Worm (Caenorhabditis elegans): ENCODE data around the gene nhr-173.
A peak's percentile ranks its signal among the peaks of the same experiment; 100 is the strongest.

nhr-173 gene

DNA sequence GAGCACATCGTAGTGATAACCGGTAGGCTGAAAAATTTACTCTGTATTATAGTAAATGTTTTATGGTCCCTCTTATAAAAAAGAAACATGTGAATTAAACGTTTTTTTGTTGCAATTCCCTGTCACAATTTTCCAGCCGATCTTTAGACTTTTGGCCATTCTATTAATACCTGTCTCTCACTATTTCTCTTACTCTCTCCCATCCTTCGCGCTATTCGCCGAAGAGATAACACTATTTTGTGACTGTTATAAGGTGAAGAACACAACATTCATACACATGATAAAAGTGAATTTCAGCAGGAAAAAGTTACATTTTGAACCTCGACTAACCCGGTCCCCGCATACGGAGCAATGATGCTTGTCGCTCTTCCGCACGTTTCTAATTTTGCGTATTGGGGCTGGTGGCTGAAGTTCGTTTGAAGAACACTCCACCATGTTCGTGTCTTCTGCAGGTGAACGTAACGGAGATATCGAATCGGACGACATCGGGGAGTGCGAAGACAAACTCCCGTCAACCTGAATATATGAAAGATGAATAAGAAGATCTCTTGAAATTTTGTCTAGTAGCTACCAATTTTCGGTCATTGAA is 16.2 kb upstream of the nhr-173 start (continued):
- TF ChIP-seq egl-27 (tag; optimal IDR thresholded peaks at IDR 0.05) (no peak), C34F6.9 (tag; optimal IDR thresholded peaks at IDR 0.05) (no peak), ama-1 (optimal IDR thresholded peaks at IDR 0.05) (no peak), nhr-77 (tag; optimal IDR thresholded peaks at IDR 0.05) (no peak)

DNA sequence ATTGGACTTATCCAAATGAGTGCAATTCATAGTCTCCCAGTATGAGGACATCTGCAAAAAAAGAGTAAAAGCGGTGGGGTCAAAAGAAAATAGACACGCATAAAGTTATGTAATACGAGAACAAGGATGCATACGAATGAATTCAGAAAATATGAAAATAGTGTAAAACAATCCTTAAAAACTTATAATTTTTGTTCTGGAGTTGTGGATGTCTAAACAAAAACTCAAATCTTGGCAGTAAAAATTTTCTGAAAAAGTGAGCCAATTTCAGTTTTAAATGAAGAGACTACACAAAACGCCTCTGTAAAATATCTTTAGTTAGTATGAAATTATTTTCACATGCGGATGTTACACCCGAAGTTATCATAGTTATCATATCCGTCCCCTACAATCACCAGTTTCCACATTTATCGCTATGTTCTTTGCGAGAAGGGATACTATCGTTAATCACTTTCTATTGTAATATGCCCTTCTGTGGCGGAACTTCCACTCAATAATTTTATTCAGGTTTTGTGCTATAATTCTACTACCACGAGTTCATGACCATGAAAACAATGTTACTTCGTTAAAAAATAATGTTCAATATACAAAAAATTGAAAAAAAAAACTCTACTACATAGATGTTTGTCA is 14.6 kb upstream of the nhr-173 start, which contains the start of gene nhr-120:
Gene nhr-120, minus strand, starts transcription at position 51 of the 630 bp plus-strand sequence.
- TF ChIP-seq elt-1 (tag; optimal IDR thresholded peaks at IDR 0.05) (no peak), sma-9 (GFP tag; optimal IDR thresholded peaks at IDR 0.05) (peak; percentile 48), sma-9 (tag; optimal IDR thresholded peaks at IDR 0.05) (no peak), blmp-1 (tag; optimal IDR thresholded peaks at IDR 0.05; ENCODE audit: insufficient read depth) (peak; percentile 19), nhr-11 (tag; optimal IDR thresholded peaks at IDR 0.05) (no peak), fos-1 (tag; optimal IDR thresholded peaks at IDR 0.05) (no peak), lin-13 (GFP tag; optimal IDR thresholded peaks at IDR 0.05) (no peak), peb-1 (tag; optimal IDR thresholded peaks at IDR 0.05) (no peak), nhr-25 (tag; optimal IDR thresholded peaks at IDR 0.05) (peak; percentile 5), F13H6.1 (tag; optimal IDR thresholded peaks at IDR 0.05) (no peak)

DNA sequence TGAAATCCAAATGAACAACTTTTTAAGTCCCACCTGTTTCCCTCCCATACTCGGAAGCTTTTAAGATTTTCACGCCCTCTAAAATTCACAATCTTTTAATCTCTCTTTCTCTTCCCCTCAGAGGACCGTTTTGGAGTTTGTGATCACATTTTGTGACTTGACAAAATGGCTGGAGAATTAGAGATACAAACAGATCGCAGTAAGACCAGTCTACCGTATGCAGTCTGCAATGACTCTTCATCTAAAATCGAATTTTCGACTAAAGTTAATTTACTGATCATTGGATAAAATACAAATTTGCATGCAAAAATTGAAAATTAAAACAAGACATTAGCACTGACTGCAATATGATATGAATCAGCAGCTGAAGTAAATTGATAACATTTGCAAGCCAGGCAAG is 13.8 kb upstream of the nhr-173 start:
- no peak for TF ChIP-seq elt-3 (tag; optimal IDR thresholded peaks at IDR 0.05)
- TF ChIP-seq ceh-16 (tag; optimal IDR thresholded peaks at IDR 0.05) = no peak
- no peak for TF ChIP-seq nhr-10 (tag; optimal IDR thresholded peaks at IDR 0.05)
- TF ChIP-seq aly-2 (tag; optimal IDR thresholded peaks at IDR 0.05) = no peak
- TF ChIP-seq sem-4 (tag; optimal IDR thresholded peaks at IDR 0.05) = no peak
- peak; percentile 7 for TF ChIP-seq nhr-25 (tag; optimal IDR thresholded peaks at IDR 0.05)
- peak; percentile 28 for TF ChIP-seq crh-2 (tag; optimal IDR thresholded peaks at IDR 0.05)
- TF ChIP-seq Y55F3AM.14 (GFP tag; optimal IDR thresholded peaks at IDR 0.05) = no peak
- no peak for TF ChIP-seq mdl-1 (tag; optimal IDR thresholded peaks at IDR 0.05)
- peak; percentile 24 for TF ChIP-seq nhr-129 (tag; optimal IDR thresholded peaks at IDR 0.05)
- TF ChIP-seq lsy-2 (tag; optimal IDR thresholded peaks at IDR 0.05) = peak in 1 of 2 experiments; percentile 54
- TF ChIP-seq elt-1 (tag; optimal IDR thresholded peaks at IDR 0.05) = no peak
- TF ChIP-seq nhr-6 (tag; optimal IDR thresholded peaks at IDR 0.05) = no peak
- peak; percentile 21 for TF ChIP-seq lin-13 (GFP tag; optimal IDR thresholded peaks at IDR 0.05)
- TF ChIP-seq sma-9 (GFP tag; optimal IDR thresholded peaks at IDR 0.05) = no peak
- no peak for TF ChIP-seq sma-9 (tag; optimal IDR thresholded peaks at IDR 0.05)
- no peak for TF ChIP-seq skn-1 (tag; optimal IDR thresholded peaks at IDR 0.05)
- TF ChIP-seq egl-27 (tag; optimal IDR thresholded peaks at IDR 0.05) = no peak
- TF ChIP-seq gmeb-1 (tag; optimal IDR thresholded peaks at IDR 0.05) = no peak
- TF ChIP-seq alr-1 (tag; optimal IDR thresholded peaks at IDR 0.05) = no peak
- no peak for TF ChIP-seq fos-1 (tag; optimal IDR thresholded peaks at IDR 0.05)
- TF ChIP-seq R02D3.7 (tag; optimal IDR thresholded peaks at IDR 0.05) = no peak
- TF ChIP-seq blmp-1 (tag; optimal IDR thresholded peaks at IDR 0.05; ENCODE audit: insufficient read depth) = no peak

DNA sequence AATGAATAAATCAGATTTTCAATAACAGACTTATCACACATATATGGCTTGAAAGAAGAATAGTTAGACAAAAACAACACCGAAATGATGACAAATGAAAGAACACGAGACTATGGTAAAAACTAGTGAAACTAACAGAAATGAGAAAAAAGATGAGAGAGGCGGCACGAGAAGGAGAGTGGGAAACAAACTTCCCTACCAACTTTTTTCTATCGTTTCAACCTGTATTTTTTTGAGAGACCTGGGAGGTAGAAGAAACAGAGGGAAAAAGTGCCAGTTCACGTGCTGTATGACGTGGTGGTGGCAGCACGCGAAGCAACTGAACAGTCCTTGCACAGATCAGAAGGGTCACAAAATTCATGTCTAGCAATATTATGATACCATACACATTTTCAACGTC is 12.5 kb upstream of the nhr-173 start:
- peak; percentile 73 for TF ChIP-seq nhr-129 (tag; optimal IDR thresholded peaks at IDR 0.05)
- TF ChIP-seq fos-1 (tag; optimal IDR thresholded peaks at IDR 0.05) = peak; percentile 30
- no peak for TF ChIP-seq elt-3 (tag; optimal IDR thresholded peaks at IDR 0.05)
- no peak for TF ChIP-seq nhr-10 (tag; optimal IDR thresholded peaks at IDR 0.05)
- no peak for TF ChIP-seq zag-1 (tag; optimal IDR thresholded peaks at IDR 0.05)
- TF ChIP-seq ceh-16 (tag; optimal IDR thresholded peaks at IDR 0.05) = no peak
- peak; percentile 53 for TF ChIP-seq sma-3 (GFP tag; optimal IDR thresholded peaks at IDR 0.05)
- TF ChIP-seq nhr-21 (tag; optimal IDR thresholded peaks at IDR 0.05) = no peak
- TF ChIP-seq ztf-4 (tag; optimal IDR thresholded peaks at IDR 0.05) = no peak
- TF ChIP-seq aly-2 (tag; optimal IDR thresholded peaks at IDR 0.05) = no peak
- no peak for TF ChIP-seq ztf-11 (tag; optimal IDR thresholded peaks at IDR 0.05)
- no peak for TF ChIP-seq ceh-82 (tag; optimal IDR thresholded peaks at IDR 0.05)
- TF ChIP-seq nhr-237 (tag; optimal IDR thresholded peaks at IDR 0.05) = no peak
- peak; percentile 80 for TF ChIP-seq blmp-1 (tag; optimal IDR thresholded peaks at IDR 0.05; ENCODE audit: insufficient read depth)
- TF ChIP-seq ZK546.5 (tag; optimal IDR thresholded peaks at IDR 0.05) = no peak
- no peak for TF ChIP-seq mab-5 (tag; optimal IDR thresholded peaks at IDR 0.05)
- TF ChIP-seq R02D3.7 (tag; optimal IDR thresholded peaks at IDR 0.05) = no peak
- TF ChIP-seq peb-1 (tag; optimal IDR thresholded peaks at IDR 0.05) = no peak
- TF ChIP-seq lsy-2 (tag; optimal IDR thresholded peaks at IDR 0.05) = peak in 1 of 2 experiments; percentile 32
- TF ChIP-seq dmd-4 (tag; optimal IDR thresholded peaks at IDR 0.05) = no peak
- no peak for TF ChIP-seq lin-11 (tag; optimal IDR thresholded peaks at IDR 0.05)
- no peak for TF ChIP-seq nhr-23 (tag; optimal IDR thresholded peaks at IDR 0.05)
- no peak for TF ChIP-seq unc-55 (GFP tag; optimal IDR thresholded peaks at IDR 0.05)
- TF ChIP-seq C34F6.9 (tag; optimal IDR thresholded peaks at IDR 0.05) = no peak
- TF ChIP-seq sma-9 (GFP tag; optimal IDR thresholded peaks at IDR 0.05) = peak; percentile 63
- no peak for TF ChIP-seq sma-9 (tag; optimal IDR thresholded peaks at IDR 0.05)
- TF ChIP-seq lin-39 (tag; optimal IDR thresholded peaks at IDR 0.05) = no peak
- no peak for TF ChIP-seq Y55F3AM.14 (GFP tag; optimal IDR thresholded peaks at IDR 0.05)
- no peak for TF ChIP-seq ztf-1 (GFP tag; conservative IDR thresholded peaks at IDR 0.05)
- TF ChIP-seq skn-1 (tag; optimal IDR thresholded peaks at IDR 0.05) = peak; percentile 93
- no peak for TF ChIP-seq ama-1 (optimal IDR thresholded peaks at IDR 0.05)
- TF ChIP-seq alr-1 (tag; optimal IDR thresholded peaks at IDR 0.05) = no peak
- peak; percentile 21 for TF ChIP-seq nhr-6 (tag; optimal IDR thresholded peaks at IDR 0.05)
- TF ChIP-seq elt-1 (tag; optimal IDR thresholded peaks at IDR 0.05) = no peak
